Fruit fly (Drosophila melanogaster) whole organism, embryonic: ENCODE measurements around the gene TwdlE.

Experiments
- Awh ChIP-seq: fragments of 200-800 bp; sonication (Bioruptor generic); IDR thresholded peaks from 2 replicates; pipeline ENCODE4, ENCODE4 v1.3.6; 2022; ENCODE audit warnings: missing biosample characterization, missing genetic modification characterization
- Bgb ChIP-seq: fragments of 200-800 bp; sonication (Bioruptor generic); IDR thresholded peaks from 2 replicates; pipeline ENCODE4 v1.3.6; 2022; ENCODE audit warnings: missing biosample characterization, missing genetic modification characterization; ENCODE audit not compliant: partially characterized antibody
- Blimp-1 ChIP-seq: fragments of 200-800 bp; sonication (Bioruptor generic); optimal IDR thresholded peaks from 3 replicates; lab custom pipeline; 2018; ENCODE audit warnings: missing biosample characterization, missing genetic modification characterization, mild to moderate bottlenecking, moderate library complexity, missing genetic modification reagents
- CG10366 ChIP-seq: fragments of 200-800 bp; sonication (Bioruptor generic); IDR thresholded peaks from 2 replicates; pipeline ENCODE4 v1.3.6; 2022; ENCODE audit warnings: missing biosample characterization, missing genetic modification characterization
- CG11456 ChIP-seq: fragments of 200-800 bp; sonication (Bioruptor generic); IDR thresholded peaks from 3 replicates; pipeline ENCODE4 v1.3.6; 2022; ENCODE audit warnings: missing biosample characterization, missing genetic modification characterization
- CG11504 ChIP-seq: fragments of 200-800 bp; sonication (Bioruptor generic); optimal IDR thresholded peaks from 3 replicates; lab custom pipeline; 2019; ENCODE audit warnings: missing biosample characterization, mild to moderate bottlenecking, missing genetic modification characterization, moderate library complexity
- CG11695 ChIP-seq: fragments of 200-800 bp; sonication (Bioruptor generic); IDR thresholded peaks from 3 replicates; pipeline ENCODE4 v1.3.6; 2022; ENCODE audit warnings: missing biosample characterization, missing genetic modification characterization
- CG12299 ChIP-seq: fragments of 200-800 bp; sonication (Bioruptor generic); optimal IDR thresholded peaks from 2 replicates; lab custom pipeline; 2018; ENCODE audit warnings: missing biosample characterization, mild to moderate bottlenecking, missing genetic modification characterization
- CG1233 ChIP-seq: fragments of 200-800 bp; sonication (Bioruptor generic); optimal IDR thresholded peaks from 4 replicates; lab custom pipeline; 2018; ENCODE audit warnings: missing biosample characterization, mild to moderate bottlenecking, missing genetic modification characterization
- CG12391 ChIP-seq: fragments of 200-800 bp; sonication (Bioruptor generic); optimal IDR thresholded peaks from 3 replicates; lab custom pipeline; 2018; ENCODE audit warnings: missing biosample characterization, mild to moderate bottlenecking, missing genetic modification characterization, moderate library complexity
- CG13287 ChIP-seq: fragments of 200-800 bp; sonication (Bioruptor generic); IDR thresholded peaks from 2 replicates; pipeline ENCODE4 v1.3.6; 2022; ENCODE audit warnings: missing biosample characterization, missing genetic modification characterization; ENCODE audit not compliant: partially characterized antibody
- CG13424 ChIP-seq: fragments of 200-800 bp; sonication (Bioruptor generic); optimal IDR thresholded peaks from 2 replicates; lab custom pipeline; 2019; ENCODE audit warnings: missing biosample characterization, mild to moderate bottlenecking, missing genetic modification characterization, moderate library complexity
- CG17802 ChIP-seq: fragments of 200-800 bp; sonication (Bioruptor generic); optimal IDR thresholded peaks from 2 replicates; lab custom pipeline; 2018; ENCODE audit warnings: missing biosample characterization, mild to moderate bottlenecking, missing genetic modification characterization, moderate library complexity
- CG17829 ChIP-seq: fragments of 200-800 bp; optimal IDR thresholded peaks from 2 replicates; lab custom pipeline; 2019; ENCODE audit warnings: missing biosample characterization, mild to moderate bottlenecking, missing genetic modification characterization, moderate library complexity
- CG2199 ChIP-seq: fragments of 200-800 bp; sonication (Bioruptor generic); IDR thresholded peaks from 3 replicates; pipeline ENCODE4 v1.3.6; 2022; ENCODE audit warnings: missing biosample characterization, missing genetic modification characterization
- CG31441 ChIP-seq: fragments of 200-800 bp; sonication (Bioruptor generic); IDR thresholded peaks from 2 replicates; pipeline ENCODE4 v1.3.6; 2022; ENCODE audit warnings: missing biosample characterization, missing genetic modification characterization
- CG3163 ChIP-seq: fragments of 200-800 bp; sonication (Bioruptor generic); optimal IDR thresholded peaks from 3 replicates; lab custom pipeline; 2016; ENCODE audit warnings: missing biosample characterization, missing genetic modification characterization
- CG33557 ChIP-seq: fragments of 200-800 bp; sonication (Bioruptor generic); optimal IDR thresholded peaks from 2 replicates; lab custom pipeline; 2019; ENCODE audit warnings: missing biosample characterization, mild to moderate bottlenecking, missing genetic modification characterization, moderate library complexity
- CG3847 ChIP-seq: fragments of 200-800 bp; sonication (Bioruptor generic); IDR thresholded peaks from 2 replicates; pipeline ENCODE4 v1.3.6; 2022; ENCODE audit warnings: missing biosample characterization, missing genetic modification characterization
- CG6654 ChIP-seq: fragments of 200-800 bp; sonication (Bioruptor generic); optimal IDR thresholded peaks from 2 replicates; lab custom pipeline; 2017; ENCODE audit warnings: missing biosample characterization, mild to moderate bottlenecking, missing genetic modification characterization
- CG6854 ChIP-seq: fragments of 200-800 bp; sonication (Bioruptor generic); optimal IDR thresholded peaks from 3 replicates; lab custom pipeline; 2017; ENCODE audit warnings: missing biosample characterization, mild to moderate bottlenecking, missing genetic modification characterization
- Dref ChIP-seq: fragments of 200-800 bp; sonication (Bioruptor generic); IDR thresholded peaks from 2 replicates; pipeline ENCODE4 v1.3.6; 2022; ENCODE audit warnings: missing biosample characterization, missing genetic modification characterization
- Drgx ChIP-seq: fragments of 200-800 bp; sonication (Bioruptor generic); IDR thresholded peaks from 2 replicates; pipeline ENCODE4 v1.3.6; 2022; ENCODE audit warnings: missing biosample characterization, missing genetic modification characterization
- Elba2 ChIP-seq: fragments of 200-800 bp; sonication (Bioruptor generic); optimal IDR thresholded peaks from 3 replicates; lab custom pipeline; 2016; ENCODE audit warnings: missing biosample characterization, missing genetic modification characterization
- Ets65A ChIP-seq: fragments of 200-800 bp; sonication (Bioruptor generic); peaks from one replicate; lab custom pipeline; 2016; ENCODE audit warnings: missing biosample characterization, missing genetic modification characterization
- Gug ChIP-seq: fragments of 200-800 bp; sonication (Bioruptor generic); IDR thresholded peaks from 4 replicates; pipeline ENCODE4 v1.3.6; 2022; ENCODE audit warnings: missing biosample characterization, missing genetic modification characterization
- H2.0 ChIP-seq: fragments of 200-800 bp; sonication (Bioruptor generic); IDR thresholded peaks from 2 replicates; pipeline ENCODE4 v1.3.6; 2022; ENCODE audit warnings: missing biosample characterization, missing genetic modification characterization
- HLH54F ChIP-seq: fragments of 200-800 bp; sonication (Bioruptor generic); optimal IDR thresholded peaks from 3 replicates; lab custom pipeline; 2016; ENCODE audit warnings: missing biosample characterization, missing genetic modification characterization
- Med ChIP-seq: fragments of 200-800 bp; sonication (Bioruptor generic); peaks from one replicate; lab custom pipeline; 2016; ENCODE audit warnings: missing biosample characterization, missing genetic modification characterization, mild to moderate bottlenecking, inconsistent platforms, moderate library complexity
- NFAT ChIP-seq: fragments of 200-800 bp; sonication (Bioruptor generic); IDR thresholded peaks from 2 replicates; pipeline ENCODE4 v1.3.6; 2022; ENCODE audit warnings: missing biosample characterization, missing genetic modification characterization
- Opbp ChIP-seq: fragments of 200-800 bp; sonication (Bioruptor generic); IDR thresholded peaks from 3 replicates; pipeline ENCODE4 v1.3.6; 2022; ENCODE audit warnings: missing biosample characterization, missing genetic modification characterization; ENCODE audit not compliant: partially characterized antibody
- Rfx ChIP-seq: fragments of 200-800 bp; sonication (Bioruptor generic); IDR thresholded peaks from 2 replicates; pipeline ENCODE4 v1.3.6; 2022; ENCODE audit warnings: missing biosample characterization, missing genetic modification characterization
- al ChIP-seq: fragments of 200-800 bp; sonication (Bioruptor generic); IDR thresholded peaks from 2 replicates; pipeline ENCODE4 v1.3.6; 2022; ENCODE audit warnings: missing biosample characterization, missing genetic modification characterization
- amos ChIP-seq: fragments of 200-800 bp; sonication (Bioruptor generic); IDR thresholded peaks from 2 replicates; pipeline ENCODE4 v1.3.6; 2022; ENCODE audit warnings: missing biosample characterization, missing genetic modification characterization; ENCODE audit not compliant: partially characterized antibody
- bbx ChIP-seq: fragments of 200-800 bp; sonication (Bioruptor generic); IDR thresholded peaks from 2 replicates; pipeline ENCODE4 v1.3.6; 2022; ENCODE audit warnings: missing biosample characterization, missing genetic modification characterization; ENCODE audit not compliant: partially characterized antibody
- dysf ChIP-seq: fragments of 200-800 bp; sonication (Bioruptor generic); IDR thresholded peaks from 3 replicates; pipeline ENCODE4 v1.3.6; 2022; ENCODE audit warnings: missing biosample characterization, missing genetic modification characterization
- gsb-n ChIP-seq: fragments of 200-800 bp; sonication (Bioruptor generic); optimal IDR thresholded peaks from 3 replicates; lab custom pipeline; 2018; ENCODE audit warnings: missing biosample characterization, mild to moderate bottlenecking, missing genetic modification characterization
- nmo ChIP-seq: fragments of 200-800 bp; sonication (Bioruptor generic); optimal IDR thresholded peaks from 2 replicates; lab custom pipeline; 2018; ENCODE audit warnings: missing biosample characterization, mild to moderate bottlenecking, missing genetic modification characterization, moderate library complexity
- onecut ChIP-seq: fragments of 200-800 bp; sonication (Bioruptor generic); IDR thresholded peaks from 2 replicates; pipeline ENCODE4 v1.3.6; 2022; ENCODE audit warnings: missing biosample characterization, missing genetic modification characterization
- otp ChIP-seq: fragments of 200-800 bp; sonication (Bioruptor generic); IDR thresholded peaks from 3 replicates; pipeline ENCODE4, ENCODE4 v1.3.6; 2022; ENCODE audit warnings: missing biosample characterization, missing genetic modification characterization
- phol ChIP-seq: fragments of 200-800 bp; sonication (Bioruptor generic); optimal IDR thresholded peaks from 3 replicates; lab custom pipeline; 2018; ENCODE audit warnings: missing biosample characterization, mild to moderate bottlenecking, missing genetic modification characterization, moderate library complexity
- run ChIP-seq: fragments of 200-800 bp; sonication (Bioruptor generic); optimal IDR thresholded peaks from 3 replicates; lab custom pipeline; 2018; ENCODE audit warnings: missing biosample characterization, mild to moderate bottlenecking, missing genetic modification characterization
- sens ChIP-seq: fragments of 200-800 bp; sonication (Bioruptor generic); peaks from one replicate; lab custom pipeline; 2016; ENCODE audit warnings: missing biosample characterization, missing genetic modification characterization
- seq ChIP-seq: fragments of 200-800 bp; sonication (Bioruptor generic); IDR thresholded peaks from 2 replicates; pipeline ENCODE4 v1.3.6; 2022; ENCODE audit warnings: missing biosample characterization, missing genetic modification characterization
- tio ChIP-seq: fragments of 200-800 bp; sonication (Bioruptor generic); optimal IDR thresholded peaks from 2 replicates; lab custom pipeline; 2017; ENCODE audit warnings: missing biosample characterization, missing genetic modification characterization, inconsistent platforms
- vvl ChIP-seq: fragments of 200-800 bp; sonication (Bioruptor generic); IDR thresholded peaks from 2 replicates; pipeline ENCODE4 v1.3.6; 2022; ENCODE audit warnings: missing biosample characterization, missing genetic modification characterization
- zfh1 ChIP-seq: fragments of 200-800 bp; sonication (Bioruptor generic); IDR thresholded peaks from 3 replicates; pipeline ENCODE4 v1.3.6; 2022; ENCODE audit warnings: missing biosample characterization, missing genetic modification characterization

The TwdlE gene

dm6 chr2L:7868608-7869007, 8.0 kb upstream of the TwdlE start:
- TF ChIP-seq phol (tag; lab: Kevin White, UChicago): no peak
- TF ChIP-seq al (GFP tag; lab: Robert Waterston, UW): no peak
- TF ChIP-seq sens (GFP tag; lab: Kevin White, UChicago): peak; percentile 43
- TF ChIP-seq Drgx (GFP tag; lab: Robert Waterston, UW): 0 out of 2 replicates have a peak, but pooled peaks have one; percentile 16
- no peak for TF ChIP-seq HLH54F (GFP tag; lab: Kevin White, UChicago)
- no peak for TF ChIP-seq Elba2 (GFP tag; lab: Kevin White, UChicago)
- TF ChIP-seq onecut (GFP tag; lab: Robert Waterston, UW): peak; percentile 51
- no peak for TF ChIP-seq Awh (GFP tag; lab: Robert Waterston, UW)
- TF ChIP-seq CG12391: no peak
- TF ChIP-seq CG12299: no peak
- TF ChIP-seq tio: no peak
- no peak for TF ChIP-seq CG17802 (tag; lab: Kevin White, UChicago)
- TF ChIP-seq run: no peak
- no peak for TF ChIP-seq CG1233 (GFP tag; lab: Kevin White, UChicago)
- TF ChIP-seq Rfx: no peak
- no peak for TF ChIP-seq CG11695 (GFP tag; lab: Robert Waterston, UW)

- TF ChIP-seq CG33557 (peak; percentile 25), Blimp-1 (GFP tag; lab: Kevin White, UChicago) (peak; percentile 97), gsb-n (tag; lab: Kevin White, UChicago) (peak; percentile 27), CG10366 (GFP tag; lab: Robert Waterston, UW) (no peak), seq (GFP tag; lab: Robert Waterston, UW) (no peak), NFAT (GFP tag; lab: Robert Waterston, UW) (no peak), CG13424 (tag; lab: Kevin White, UChicago) (no peak), CG31441 (no peak)
Observed at dm6 chr2L:7861733-7862132, 1.1 kb upstream of the TwdlE start.

- TF ChIP-seq CG6854 (GFP tag; lab: Kevin White, UChicago): peak; percentile 48
- TF ChIP-seq Ets65A: peak; percentile 93
- peak; percentile 71 for TF ChIP-seq Bgb
- 0 out of 2 replicates have a peak, but pooled peaks have one; percentile 14 for TF ChIP-seq H2.0 (GFP tag; lab: Robert Waterston, UW)
- TF ChIP-seq CG2199 (GFP tag; lab: Robert Waterston, UW): peak; percentile 99
- peak; percentile 47; the same call in 1 of the 2 replicates for TF ChIP-seq vvl
- peak; percentile 66 for TF ChIP-seq bbx (GFP tag; lab: Robert Waterston, UW)
- peak; percentile 61 for TF ChIP-seq amos (GFP tag; lab: Robert Waterston, UW)
- TF ChIP-seq CG17829 (tag; lab: Kevin White, UChicago): peak; percentile 10
- TF ChIP-seq otp (GFP tag; lab: Robert Waterston, UW): 0 out of 3 replicates have a peak, but pooled peaks have one; percentile 44
- TF ChIP-seq CG13287 (GFP tag; lab: Robert Waterston, UW): peak; percentile 65
- TF ChIP-seq Med (GFP tag; lab: Kevin White, UChicago): peak; percentile 70
- peak; percentile 60; the same call in 1 of the 3 replicates for TF ChIP-seq CG11456 (GFP tag; lab: Robert Waterston, UW)
- TF ChIP-seq nmo (GFP tag; lab: Kevin White, UChicago): peak; percentile 26
- TF ChIP-seq Blimp-1 (GFP tag; lab: Kevin White, UChicago): peak; percentile 1
- peak; percentile 27 for TF ChIP-seq CG3163 (GFP tag; lab: Kevin White, UChicago)
- TF ChIP-seq Gug (GFP tag; lab: Robert Waterston, UW): peak; percentile 44; the same call in 1 of the 4 replicates
- TF ChIP-seq Dref (GFP tag; lab: Robert Waterston, UW): 0 out of 2 replicates have a peak, but pooled peaks have one; percentile 20
- TF ChIP-seq Opbp (GFP tag; lab: Robert Waterston, UW): peak; percentile 82
- peak; percentile 44 for TF ChIP-seq CG11504 (tag; lab: Kevin White, UChicago)
- peak; percentile 35; the same call in 1 of the 3 replicates for TF ChIP-seq zfh1 (GFP tag; lab: Robert Waterston, UW)
- TF ChIP-seq NFAT (GFP tag; lab: Robert Waterston, UW): 0 out of 2 replicates have a peak, but pooled peaks have one; percentile 5
- peak; percentile 100 for TF ChIP-seq CG6654
- TF ChIP-seq dysf (GFP tag; lab: Robert Waterston, UW): peak; percentile 52; the same call in 1 of the 3 replicates
- TF ChIP-seq CG3847 (GFP tag; lab: Robert Waterston, UW): peak; percentile 56
- TF ChIP-seq Rfx: peak; percentile 64
Observed at dm6 chr2L:7856380-7857127, 4.1 kb downstream of the TwdlE start, which contains the start of gene lectin-28C. lectin-28C (plus strand) TSS chr2L:7857077.
